Worm (Caenorhabditis elegans): ENCODE measurements around the gene ZK892.3.
"Not testable (repeated sequence)": the region's sequence is repeated elsewhere in the genome, so short reads cannot be mapped to it uniquely, and the experiment has no call there.

ZK892.3 gene

ce11 chrII:10001065-10001464 is 581 bp upstream of the ZK892.3 start, which contains the start of gene nlt-1:
nlt-1 (minus strand) TSS chrII:10001142.
- TF ChIP-seq hlh-1 (tag; optimal IDR thresholded peaks at IDR 0.05) (no peak), bed-3 (GFP tag; optimal IDR thresholded peaks at IDR 0.05) (no peak), pha-4 (tag; optimal IDR thresholded peaks at IDR 0.05) (no peak), ceh-83 (GFP tag; optimal IDR thresholded peaks at IDR 0.05) (no peak), tbx-8 (GFP tag; optimal IDR thresholded peaks at IDR 0.05) (no peak), sem-2 (GFP tag; optimal IDR thresholded peaks at IDR 0.05) (no peak)

ce11 chrII:10006266-10006665 is 4.6 kb downstream of the ZK892.3 start, which contains the start of gene ZK892.4:
ZK892.4 (plus strand) TSS chrII:10006566.
- TF ChIP-seq nhr-12 (tag; optimal IDR thresholded peaks at IDR 0.05); sptf-1 (tag; optimal IDR thresholded peaks at IDR 0.05); bed-3 (GFP tag; optimal IDR thresholded peaks at IDR 0.05): not testable (repeated sequence)

- TF ChIP-seq nhr-237 (tag; optimal IDR thresholded peaks at IDR 0.05) (no peak), lin-13 (tag; optimal IDR thresholded peaks at IDR 0.05) (no peak), drap-1 (GFP tag; optimal IDR thresholded peaks at IDR 0.05) (no peak), zip-8 (tag; optimal IDR thresholded peaks at IDR 0.05) (no peak), mab-5 (tag; optimal IDR thresholded peaks at IDR 0.05) (no peak)
Observed at ce11 chrII:10007917-10008316, 6.3 kb downstream of the ZK892.3 start, which contains the start of gene ZK892.5. ZK892.5 (plus strand) TSS chrII:10008217.

- no peak for TF ChIP-seq sptf-1 (tag; optimal IDR thresholded peaks at IDR 0.05)
- no peak for TF ChIP-seq ces-1 (GFP tag; optimal IDR thresholded peaks at IDR 0.05)
- no peak for TF ChIP-seq elt-3 (tag; optimal IDR thresholded peaks at IDR 0.05)
- no peak for TF ChIP-seq cnd-1 (tag; optimal IDR thresholded peaks at IDR 0.05)
Observed at ce11 chrII:10008552-10008951, 6.9 kb downstream of the ZK892.3 start.

- TF ChIP-seq ceh-83 (GFP tag; optimal IDR thresholded peaks at IDR 0.05), result no peak
- no peak for TF ChIP-seq ztf-11 (tag; optimal IDR thresholded peaks at IDR 0.05)
- no peak for TF ChIP-seq ceh-39 (tag; optimal IDR thresholded peaks at IDR 0.05)
- no peak for TF ChIP-seq mep-1 (tag; optimal IDR thresholded peaks at IDR 0.05)
- no peak for TF ChIP-seq elt-1 (tag; optimal IDR thresholded peaks at IDR 0.05; ENCODE audit: borderline replicate concordance, insufficient read depth)
- no peak for TF ChIP-seq ham-2 (GFP tag; optimal IDR thresholded peaks at IDR 0.05)
- no peak for TF ChIP-seq lin-13 (tag; optimal IDR thresholded peaks at IDR 0.05)
- TF ChIP-seq nhr-28 (tag; optimal IDR thresholded peaks at IDR 0.05), result no peak
- TF ChIP-seq pha-4 (tag; optimal IDR thresholded peaks at IDR 0.05), result no peak
- no peak for TF ChIP-seq ceh-43 (GFP tag; optimal IDR thresholded peaks at IDR 0.05)
Observed at ce11 chrII:10010914-10011313, 9.3 kb downstream of the ZK892.3 start.

ce11 chrII:10011733-10012132 is 10.1 kb downstream of the ZK892.3 start:
- TF ChIP-seq drap-1 (GFP tag; optimal IDR thresholded peaks at IDR 0.05) (no peak), ceh-39 (tag; optimal IDR thresholded peaks at IDR 0.05) (no peak), blmp-1 (tag; optimal IDR thresholded peaks at IDR 0.05) (no peak), mab-5 (tag; optimal IDR thresholded peaks at IDR 0.05) (no peak), unc-120 (tag; optimal IDR thresholded peaks at IDR 0.05; ENCODE audit: poor library complexity, severe bottlenecking) (no peak), nhr-2 (tag; optimal IDR thresholded peaks at IDR 0.05) (no peak), bed-3 (GFP tag; optimal IDR thresholded peaks at IDR 0.05) (no peak), lin-32 (GFP tag; optimal IDR thresholded peaks at IDR 0.05) (no peak)

- TF ChIP-seq ceh-83 (GFP tag; optimal IDR thresholded peaks at IDR 0.05) (no peak), bed-3 (GFP tag; optimal IDR thresholded peaks at IDR 0.05) (no peak), elt-3 (tag; optimal IDR thresholded peaks at IDR 0.05) (no peak), nhr-76 (tag; optimal IDR thresholded peaks at IDR 0.05) (no peak), zip-8 (tag; optimal IDR thresholded peaks at IDR 0.05) (no peak), cnd-1 (tag; optimal IDR thresholded peaks at IDR 0.05) (no peak), elt-1 (tag; optimal IDR thresholded peaks at IDR 0.05; ENCODE audit: borderline replicate concordance, insufficient read depth) (no peak), lsy-2 (tag; optimal IDR thresholded peaks at IDR 0.05) (no peak)
Observed at ce11 chrII:10012490-10012889, 10.8 kb downstream of the ZK892.3 start.

Measured in whole organism, mixed stage, embryonic.